Worm (Caenorhabditis elegans): ENCODE data around the gene F35E8.13.

The F35E8.13 gene

ce11 chrV:15887708-15888295 lies 35.3 kb upstream of the F35E8.13 start (continued):
- no peak for TF ChIP-seq ztf-7 (tag; optimal IDR thresholded peaks at IDR 0.05)
- no peak for TF ChIP-seq ceh-82 (tag; optimal IDR thresholded peaks at IDR 0.05)
- no peak for TF ChIP-seq aha-1 (tag)
- TF ChIP-seq dve-1 (tag; optimal IDR thresholded peaks at IDR 0.05; ENCODE audit: insufficient read depth) = peak; percentile 48
- TF ChIP-seq aly-2 (tag; optimal IDR thresholded peaks at IDR 0.05) = no peak
- no peak for TF ChIP-seq mdt-29 (GFP tag; IDR thresholded peaks at IDR 0.05)
- no peak for TF ChIP-seq ceh-20 (GFP tag; IDR thresholded peaks at IDR 0.05)
- TF ChIP-seq nhr-28 (tag; optimal IDR thresholded peaks at IDR 0.05) = peak; percentile 82
- no peak for TF ChIP-seq Y105C5A.15 (GFP tag; IDR thresholded peaks at IDR 0.05)

ce11 chrV:15888751-15889150 lies 34.3 kb upstream of the F35E8.13 start, which contains the start of gene cgt-1:
TSS of gene cgt-1 (minus strand) at chrV:15888851.
- TF ChIP-seq egl-27 (tag; optimal IDR thresholded peaks at IDR 0.05) = no peak
- no peak for TF ChIP-seq daf-16 (GFP tag; optimal IDR thresholded peaks at IDR 0.05)
- TF ChIP-seq daf-16 (tag; optimal IDR thresholded peaks at IDR 0.05) = peak; percentile 3
- peak; percentile 10 for TF ChIP-seq dve-1 (tag; optimal IDR thresholded peaks at IDR 0.05; ENCODE audit: insufficient read depth)

ce11 chrV:15890115-15890514 lies 33.0 kb upstream of the F35E8.13 start:
- no peak for TF ChIP-seq ctbp-1 (GFP tag; IDR thresholded peaks at IDR 0.05)
- TF ChIP-seq dmd-9 (GFP tag; IDR thresholded peaks at IDR 0.05) = no peak
- TF ChIP-seq T20F7.1 (GFP tag; optimal IDR thresholded peaks at IDR 0.05) = no peak
- peak; percentile 60 for TF ChIP-seq nhr-28 (tag; optimal IDR thresholded peaks at IDR 0.05)
- TF ChIP-seq nhr-25 (tag; optimal IDR thresholded peaks at IDR 0.05; ENCODE audit: borderline replicate concordance, insufficient read depth) = no peak
- no peak for TF ChIP-seq daf-16 (GFP tag; optimal IDR thresholded peaks at IDR 0.05)
- peak; percentile 78 for TF ChIP-seq daf-16 (tag; optimal IDR thresholded peaks at IDR 0.05)
- peak; percentile 35; the same call in 1 of the 2 replicates for TF ChIP-seq dmd-6 (GFP tag; IDR thresholded peaks at IDR 0.05)
- TF ChIP-seq hlh-11 (tag; optimal IDR thresholded peaks at IDR 0.05) = peak; percentile 18
- TF ChIP-seq spr-1 (tag; optimal IDR thresholded peaks at IDR 0.05) = no peak

- TF ChIP-seq dve-1 (tag; optimal IDR thresholded peaks at IDR 0.05; ENCODE audit: insufficient read depth) = peak; percentile 59
- TF ChIP-seq Y105C5A.15 (GFP tag; IDR thresholded peaks at IDR 0.05) = no peak
- peak; percentile 25 for TF ChIP-seq nhr-6 (tag; optimal IDR thresholded peaks at IDR 0.05)
- no peak for TF ChIP-seq gei-8 (GFP tag; optimal IDR thresholded peaks at IDR 0.05)
- peak; percentile 91 for TF ChIP-seq nhr-28 (tag; optimal IDR thresholded peaks at IDR 0.05)
- peak; percentile 61 for TF ChIP-seq dmd-6 (GFP tag; IDR thresholded peaks at IDR 0.05)
- no peak for TF ChIP-seq pha-4 (GFP tag; IDR thresholded peaks at IDR 0.05)
- peak; percentile 43 for TF ChIP-seq pha-4 (tag; optimal IDR thresholded peaks at IDR 0.05)
- no peak for TF ChIP-seq daf-12 (tag; optimal IDR thresholded peaks at IDR 0.05)
- TF ChIP-seq hlh-30 (tag; optimal IDR thresholded peaks at IDR 0.05; ENCODE audit: insufficient read depth) = peak; percentile 28
- TF ChIP-seq nhr-77 (tag; optimal IDR thresholded peaks at IDR 0.05) = peak; percentile 24
- no peak for TF ChIP-seq Y48G9A.11 (GFP tag; IDR thresholded peaks at IDR 0.05)
- peak; percentile 67 for TF ChIP-seq hlh-11 (tag; optimal IDR thresholded peaks at IDR 0.05)
- no peak for TF ChIP-seq ztf-11 (tag; optimal IDR thresholded peaks at IDR 0.05)
- TF ChIP-seq php-3 (GFP tag; IDR thresholded peaks at IDR 0.05) = 0 out of 2 replicates have a peak, but pooled peaks have one; percentile 6
- TF ChIP-seq pqm-1 (tag; optimal IDR thresholded peaks at IDR 0.05) = peak; percentile 70
- TF ChIP-seq daf-16 (GFP tag; optimal IDR thresholded peaks at IDR 0.05) = no peak
- TF ChIP-seq daf-16 (tag; optimal IDR thresholded peaks at IDR 0.05) = peak; percentile 89
- TF ChIP-seq lin-38 (GFP tag; IDR thresholded peaks at IDR 0.05) = no peak
- TF ChIP-seq hmg-1.1 (GFP tag; IDR thresholded peaks at IDR 0.05) = no peak
Measured at ce11 chrV:15891279-15891678, 31.8 kb upstream of the F35E8.13 start.

ce11 chrV:15891761-15892160 lies 31.3 kb upstream of the F35E8.13 start, which contains the start of gene T06C12.12:
TSS of gene T06C12.12 (plus strand) at chrV:15892061.
- TF ChIP-seq aly-2 (tag; optimal IDR thresholded peaks at IDR 0.05) (no peak), nhr-42 (GFP tag; IDR thresholded peaks at IDR 0.05) (no peak), hlh-30 (tag; optimal IDR thresholded peaks at IDR 0.05; ENCODE audit: insufficient read depth) (no peak), T26A8.4 (GFP tag; IDR thresholded peaks at IDR 0.05) (no peak), mxl-2 (GFP tag; conservative IDR thresholded peaks at IDR 0.05) (no peak), zip-11 (GFP tag; IDR thresholded peaks at IDR 0.05) (no peak), daf-19 (GFP tag; conservative IDR thresholded peaks at IDR 0.05) (no peak), Y5F2A.4 (GFP tag; optimal IDR thresholded peaks at IDR 0.05) (no peak), F44E2.7 (GFP tag; IDR thresholded peaks at IDR 0.05) (no peak), lim-7 (GFP tag; IDR thresholded peaks at IDR 0.05) (no peak), nhr-6 (tag; optimal IDR thresholded peaks at IDR 0.05) (no peak), ceh-82 (tag; optimal IDR thresholded peaks at IDR 0.05) (no peak), ZK337.2 (GFP tag; IDR thresholded peaks at IDR 0.05) (no peak), ces-1 (GFP tag; optimal IDR thresholded peaks at IDR 0.05) (no peak), fkh-10 (GFP tag; optimal IDR thresholded peaks at IDR 0.05) (no peak), egl-27 (tag; optimal IDR thresholded peaks at IDR 0.05) (no peak), dmd-6 (GFP tag; IDR thresholded peaks at IDR 0.05) (no peak)

Measured in whole organism, L4 larva.